Fruit fly (Drosophila melanogaster): Measurements from ENCODE around the gene CG32280.

Gene CG32280

dm6 chr3L:3187263-3187662 lies 22.3 kb downstream of the CG32280 start, which contains the start of gene CG14957:
CG14957 (plus strand) TSS chr3L:3187563.
- TF ChIP-seq noc (tag; optimal IDR thresholded peaks at IDR 0.05), result peak; percentile 39

dm6 chr3L:3189647-3190046 lies 24.7 kb downstream of the CG32280 start, which contains the start of the genes CG42525 and CG14958:
CG42525 (minus strand) TSS chr3L:3189747.
CG14958 (plus strand) TSS chr3L:3189978.
- no peak for TF ChIP-seq noc (tag; optimal IDR thresholded peaks at IDR 0.05)

- TF ChIP-seq noc (tag; optimal IDR thresholded peaks at IDR 0.05), result no peak
Observed at dm6 chr3L:3192333-3192894, 27.4 kb downstream of the CG32280 start, which contains the start of gene CG14965. CG14965 (minus strand) TSS chr3L:3192491.

dm6 chr3L:3192912-3193311 lies 27.9 kb downstream of the CG32280 start, which contains the start of gene Hsp83:
Hsp83 (plus strand) TSS chr3L:3192969.
- peak; percentile 87 for TF ChIP-seq noc (tag; optimal IDR thresholded peaks at IDR 0.05)

dm6 chr3L:3194059-3194458 lies 29.1 kb downstream of the CG32280 start:
- peak; percentile 93 for TF ChIP-seq noc (tag; optimal IDR thresholded peaks at IDR 0.05)

dm6 chr3L:3197464-3197863 lies 32.5 kb downstream of the CG32280 start, which contains the start of gene CG14966:
CG14966 (minus strand) TSS chr3L:3197631.
- no peak for TF ChIP-seq noc (tag; optimal IDR thresholded peaks at IDR 0.05)

dm6 chr3L:3198447-3199402 lies 33.7 kb downstream of the CG32280 start, which contains the start of the genes CG32276 and gry:
CG32276 (minus strand) TSS chr3L:3199047.
gry (plus strand) TSS chr3L:3199090.
- TF ChIP-seq noc (tag; optimal IDR thresholded peaks at IDR 0.05), result peak; percentile 82

- no peak for TF ChIP-seq noc (tag; optimal IDR thresholded peaks at IDR 0.05)
Observed at dm6 chr3L:3203062-3203461, 38.1 kb downstream of the CG32280 start, which contains the start of gene CG32271. CG32271 (minus strand) TSS chr3L:3203162.

- TF ChIP-seq noc (tag; optimal IDR thresholded peaks at IDR 0.05), result no peak
Observed at dm6 chr3L:3204348-3204747, 39.4 kb downstream of the CG32280 start, which contains the start of gene CG33159. CG33159 (minus strand) TSS chr3L:3204448.

dm6 chr3L:3205349-3205748 lies 40.4 kb downstream of the CG32280 start, which contains the start of gene CG32277:
CG32277 (minus strand) TSS chr3L:3205449.
- no peak for TF ChIP-seq noc (tag; optimal IDR thresholded peaks at IDR 0.05)

- no peak for TF ChIP-seq noc (tag; optimal IDR thresholded peaks at IDR 0.05)
Observed at dm6 chr3L:3206263-3206662, 41.3 kb downstream of the CG32280 start, which contains the start of gene CG33160. CG33160 (minus strand) TSS chr3L:3206363.

dm6 chr3L:3208895-3209294 lies 43.9 kb downstream of the CG32280 start, which contains the start of the genes CG32269 and CG32270:
CG32269 (minus strand) TSS chr3L:3208985.
CG32270 (minus strand) TSS chr3L:3208985.
- TF ChIP-seq noc (tag; optimal IDR thresholded peaks at IDR 0.05), result no peak
